Fruit fly (Drosophila melanogaster): Measurements from ENCODE around the gene CG13083.

The CG13083 gene

dm6 chr2L:19526844-19527243, 39.6 kb downstream of the CG13083 start:
- TF ChIP-seq onecut (GFP tag; IDR thresholded peaks at IDR 0.05) (peak; percentile 97), dati (GFP tag; IDR thresholded peaks at IDR 0.05) (no peak), CG4820 (GFP tag; optimal IDR thresholded peaks at IDR 0.05) (no peak), CG7372 (GFP tag; IDR thresholded peaks at IDR 0.05) (peak; percentile 79), hbn (GFP tag; IDR thresholded peaks at IDR 0.05; ENCODE audit: partially characterized antibody) (0 out of 2 replicates have a peak, but pooled peaks have one; percentile 13), sima (GFP tag; optimal IDR thresholded peaks at IDR 0.05) (no peak), Dbx (GFP tag; IDR thresholded peaks at IDR 0.05) (no peak), Med (GFP tag) (peak; percentile 27), CG16813 (GFP tag; IDR thresholded peaks at IDR 0.05; ENCODE audit: partially characterized antibody) (no peak), shn (GFP tag; optimal IDR thresholded peaks at IDR 0.05) (no peak), sens (GFP tag) (peak; percentile 69), eve (GFP tag; optimal IDR thresholded peaks at IDR 0.05) (no peak), Dp (GFP tag; optimal IDR thresholded peaks at IDR 0.05) (no peak), Hmx (GFP tag; optimal IDR thresholded peaks at IDR 0.05) (no peak), CG7745 (tag; optimal IDR thresholded peaks at IDR 0.05) (no peak), bsh (GFP tag; optimal IDR thresholded peaks at IDR 0.05) (no peak), hb (GFP tag; IDR thresholded peaks at IDR 0.05; ENCODE audit: partially characterized antibody) (no peak), ap (GFP tag; IDR thresholded peaks at IDR 0.05) (no peak), H2.0 (GFP tag; IDR thresholded peaks at IDR 0.05) (no peak)

dm6 chr2L:19528308-19528707, 41.0 kb downstream of the CG13083 start:
- no peak for TF ChIP-seq Stat92E (GFP tag; optimal IDR thresholded peaks at IDR 0.05)
- peak; percentile 86 for TF ChIP-seq CG13123 (GFP tag; optimal IDR thresholded peaks at IDR 0.05)
- TF ChIP-seq CG11085 (GFP tag; IDR thresholded peaks at IDR 0.05): peak; percentile 92
- TF ChIP-seq gfzf (GFP tag; optimal IDR thresholded peaks at IDR 0.05): no peak
- TF ChIP-seq CrebB (tag; optimal IDR thresholded peaks at IDR 0.05): peak; percentile 97
- peak; percentile 83 for TF ChIP-seq CkIIα-i1 (GFP tag; IDR thresholded peaks at IDR 0.05)
- peak; percentile 96 for TF ChIP-seq CG34422 (GFP tag; IDR thresholded peaks at IDR 0.05)
- TF ChIP-seq Dll (GFP tag; IDR thresholded peaks at IDR 0.05; ENCODE audit: partially characterized antibody): no peak
- TF ChIP-seq CG1602 (GFP tag; optimal IDR thresholded peaks at IDR 0.05): peak; percentile 85
- TF ChIP-seq jumu (GFP tag; optimal IDR thresholded peaks at IDR 0.05): peak; percentile 89
- peak; percentile 74 for TF ChIP-seq CG1529 (GFP tag; optimal IDR thresholded peaks at IDR 0.05)
- TF ChIP-seq trh (GFP tag; optimal IDR thresholded peaks at IDR 0.05): peak; percentile 77
- TF ChIP-seq CoRest (tag; optimal IDR thresholded peaks at IDR 0.05): peak; percentile 96
- peak; percentile 88 for TF ChIP-seq ab (GFP tag; optimal IDR thresholded peaks at IDR 0.05)
- peak; percentile 98 for TF ChIP-seq gro (GFP tag; optimal IDR thresholded peaks at IDR 0.05)
- peak; percentile 62 for TF ChIP-seq pnt (GFP tag; optimal IDR thresholded peaks at IDR 0.05)
- peak; percentile 59 for TF ChIP-seq ftz-f1 (GFP tag; optimal IDR thresholded peaks at IDR 0.05)
- TF ChIP-seq CG4282 (GFP tag; optimal IDR thresholded peaks at IDR 0.05): peak; percentile 89
- peak; percentile 80 for TF ChIP-seq Asciz (GFP tag; optimal IDR thresholded peaks at IDR 0.05)
- TF ChIP-seq ERR (GFP tag; optimal IDR thresholded peaks at IDR 0.05): peak; percentile 96
- peak; percentile 99 for TF ChIP-seq CG2120 (GFP tag; optimal IDR thresholded peaks at IDR 0.05)
- TF ChIP-seq CG42726 (GFP tag; IDR thresholded peaks at IDR 0.05; ENCODE audit: partially characterized antibody): no peak
- peak; percentile 93 for TF ChIP-seq Gug (GFP tag; IDR thresholded peaks at IDR 0.05)
- peak; percentile 98 for TF ChIP-seq mam (GFP tag; optimal IDR thresholded peaks at IDR 0.05)
- no peak for TF ChIP-seq bbx (GFP tag; IDR thresholded peaks at IDR 0.05; ENCODE audit: partially characterized antibody)
- TF ChIP-seq crp (GFP tag; optimal IDR thresholded peaks at IDR 0.05): peak in 1 of 2 experiments; percentile 54
- TF ChIP-seq CG18619 (GFP tag; optimal IDR thresholded peaks at IDR 0.05): peak; percentile 95
- peak; percentile 39 for TF ChIP-seq CG30020 (tag; optimal IDR thresholded peaks at IDR 0.05)
- peak; percentile 96 for TF ChIP-seq lmd (GFP tag; IDR thresholded peaks at IDR 0.05)
- TF ChIP-seq CG17186 (GFP tag; optimal IDR thresholded peaks at IDR 0.05): no peak
- TF ChIP-seq CG6683 (GFP tag; optimal IDR thresholded peaks at IDR 0.05): peak; percentile 93
- TF ChIP-seq wdn (GFP tag; IDR thresholded peaks at IDR 0.05): peak; percentile 96

Data from whole organism, embryonic.